Worm (Caenorhabditis elegans) whole organism, young adult: ENCODE measurements around the gene ttr-44.
A peak's percentile ranks its signal among the peaks of the same experiment; 100 is the strongest.

Experiments
- B0019.2 ChIP-seq: fragments of 200-800 bp; sonication (Bioruptor generic); conservative IDR thresholded peaks from 2 replicates; pipeline ENCODE4 v1.3.6; 2022; ENCODE audit warnings: missing genetic modification reagents, missing genetic modification characterization, missing compliant biosample characterization
- C06A6.2 ChIP-seq: fragments of 200-800 bp; sonication (Bioruptor generic); conservative IDR thresholded peaks from 2 replicates; pipeline ENCODE4 v1.3.6; 2022; ENCODE audit warnings: missing genetic modification characterization, missing compliant biosample characterization
- C17E4.6 ChIP-seq: fragments of 200-800 bp; sonication (Bioruptor generic); IDR thresholded peaks from 2 replicates; pipeline ENCODE4 v1.3.6; 2022; ENCODE audit warnings: missing genetic modification reagents, missing genetic modification characterization, missing compliant biosample characterization
- D2030.7 ChIP-seq: fragments of 200-800 bp; sonication (Bioruptor generic); IDR thresholded peaks from 2 replicates; pipeline ENCODE4 v1.3.6; 2022; ENCODE audit warnings: missing genetic modification reagents, missing genetic modification characterization, missing compliant biosample characterization
- F22D6.2 ChIP-seq: sonication (generic microtip); optimal IDR thresholded peaks from 2 replicates; lab custom pipeline; 2016; ENCODE audit warnings: mild to moderate bottlenecking, missing genetic modification characterization, missing compliant biosample characterization
- F49E8.2 ChIP-seq: sonication (generic microtip); optimal IDR thresholded peaks from 3 replicates; lab custom pipeline; 2017; ENCODE audit warnings: missing genetic modification characterization, mild to moderate bottlenecking, missing compliant biosample characterization, antibody characterized with exemption, moderate library complexity; ENCODE audit not compliant: insufficient read depth
- K11D2.4 ChIP-seq: fragments of 200-800 bp; sonication (Bioruptor generic); IDR thresholded peaks from 2 replicates; pipeline ENCODE4 v1.3.6; 2022; ENCODE audit warnings: missing genetic modification reagents, missing genetic modification characterization, missing compliant biosample characterization
- T26A5.8 ChIP-seq: sonication (generic microtip); optimal IDR thresholded peaks from 2 replicates; lab custom pipeline; 2016; ENCODE audit warnings: missing genetic modification characterization, missing compliant biosample characterization
- Y95B8A.8 ChIP-seq: fragments of 200-800 bp; sonication (Bioruptor generic); IDR thresholded peaks from 2 replicates; pipeline ENCODE4 v1.3.6; 2022; ENCODE audit warnings: missing genetic modification reagents, missing genetic modification characterization, missing compliant biosample characterization
- ama-1 ChIP-seq, 3 experiments: fragments of 150-350 bp in 1 of 3; sonication (generic microtip) in 2 of 3; optimal IDR thresholded peaks; 2 replicates each; lab custom pipeline; 2014 to 2018; ENCODE audit warnings: missing biosample characterization in 2 of 3, missing genetic modification characterization in 2 of 3, missing genetic modification reagents in 2 of 3
- attf-3 ChIP-seq: fragments of 200-800 bp; sonication (Bioruptor generic); conservative IDR thresholded peaks from 2 replicates; pipeline ENCODE4 v1.3.6; 2022; ENCODE audit warnings: missing genetic modification reagents, missing genetic modification characterization, missing compliant biosample characterization
- attf-5 ChIP-seq: fragments of 200-800 bp; sonication (Bioruptor generic); optimal IDR thresholded peaks from 2 replicates; lab custom pipeline; 2018; ENCODE audit warnings: mild to moderate bottlenecking, missing genetic modification characterization, missing compliant biosample characterization
- cebp-1 ChIP-seq, 2 experiments: fragments of 200-800 bp in 1 of 2; sonication (Bioruptor generic) in 1 of 2; sonication (generic microtip) in 1 of 2; IDR thresholded peaks in 1 of 2; optimal IDR thresholded peaks in 1 of 2; 2 replicates each; pipeline versions ENCODE4 v1.3.6 to Lab custom; 2017 to 2022; ENCODE audit warnings: missing compliant biosample characterization in 2 of 2, missing genetic modification characterization in 2 of 2, mild to moderate bottlenecking in 1 of 2, missing genetic modification reagents in 1 of 2, moderate library complexity in 1 of 2
- cebp-2 ChIP-seq: fragments of 200-800 bp; sonication (Bioruptor generic); IDR thresholded peaks from 2 replicates; pipeline ENCODE4 v1.3.6; 2022; ENCODE audit warnings: missing genetic modification characterization, missing compliant biosample characterization
- ceh-100 ChIP-seq: fragments of 200-800 bp; sonication (Bioruptor generic); IDR thresholded peaks from 2 replicates; pipeline ENCODE4 v1.3.6; 2022; ENCODE audit warnings: missing genetic modification reagents, missing genetic modification characterization, missing compliant biosample characterization
- ceh-27 ChIP-seq: fragments of 200-800 bp; sonication (Bioruptor generic); optimal IDR thresholded peaks from 2 replicates; lab custom pipeline; 2018; ENCODE audit warnings: mild to moderate bottlenecking, missing genetic modification characterization, moderate library complexity, missing compliant biosample characterization
- chd-7 ChIP-seq: sonication (generic microtip); optimal IDR thresholded peaks from 2 replicates; lab custom pipeline; 2016; ENCODE audit warnings: mild to moderate bottlenecking, missing genetic modification characterization, moderate library complexity, missing compliant biosample characterization
- die-1 ChIP-seq: sonication (generic microtip); optimal IDR thresholded peaks from 2 replicates; lab custom pipeline; 2016; ENCODE audit warnings: missing genotype, mild to moderate bottlenecking, missing genetic modification characterization, missing compliant biosample characterization
- egrh-3 ChIP-seq: fragments of 200-800 bp; sonication (Bioruptor generic); IDR thresholded peaks from 2 replicates; pipeline ENCODE4 v1.3.6; 2022; ENCODE audit warnings: missing genetic modification reagents, missing genetic modification characterization, missing compliant biosample characterization
- him-1 ChIP-seq: sonication (generic microtip); optimal IDR thresholded peaks from 2 replicates; lab custom pipeline; 2016; ENCODE audit warnings: missing genotype, missing genetic modification reagents, missing genetic modification characterization, missing compliant biosample characterization
- hlh-26 ChIP-seq: fragments of 200-800 bp; sonication (Bioruptor generic); conservative IDR thresholded peaks from 2 replicates; pipeline ENCODE4 v1.3.6; 2022; ENCODE audit warnings: missing genetic modification reagents, missing genetic modification characterization, missing compliant biosample characterization
- hmg-1.2 ChIP-seq: fragments of 200-800 bp; sonication (Bioruptor generic); IDR thresholded peaks from 2 replicates; pipeline ENCODE4 v1.3.6; 2022; ENCODE audit warnings: missing genetic modification reagents, missing genetic modification characterization, missing compliant biosample characterization
- let-526 ChIP-seq: fragments of 200-800 bp; sonication (Bioruptor generic); IDR thresholded peaks from 2 replicates; pipeline ENCODE4 v1.3.6; 2022; ENCODE audit warnings: missing genetic modification reagents, missing genetic modification characterization, missing compliant biosample characterization
- lin-40 ChIP-seq: sonication (generic microtip); optimal IDR thresholded peaks from 2 replicates; lab custom pipeline; 2016; ENCODE audit warnings: missing genetic modification characterization, mild to moderate bottlenecking, missing compliant biosample characterization, missing genotype, missing genetic modification reagents
- lsl-1 ChIP-seq: fragments of 200-800 bp; sonication (Bioruptor generic); optimal IDR thresholded peaks from 2 replicates; lab custom pipeline; 2018; ENCODE audit warnings: mild to moderate bottlenecking, missing genetic modification characterization, moderate library complexity, missing compliant biosample characterization
- lsy-27 ChIP-seq: sonication (generic microtip); optimal IDR thresholded peaks from 2 replicates; lab custom pipeline; 2017; ENCODE audit warnings: missing genetic modification characterization, mild to moderate bottlenecking, missing compliant biosample characterization, antibody characterized with exemption, missing genotype, borderline replicate concordance; ENCODE audit not compliant: insufficient read depth
- madf-3 ChIP-seq: fragments of 200-800 bp; sonication (Bioruptor generic); IDR thresholded peaks from 2 replicates; pipeline ENCODE4 v1.3.6; 2022; ENCODE audit warnings: missing genetic modification reagents, missing genetic modification characterization, missing compliant biosample characterization
- madf-6 ChIP-seq: fragments of 200-800 bp; sonication (Bioruptor generic); IDR thresholded peaks from 2 replicates; pipeline ENCODE4 v1.3.6; 2022; ENCODE audit warnings: missing genetic modification reagents, missing genetic modification characterization, missing compliant biosample characterization
- mcd-1 ChIP-seq: fragments of 200-800 bp; sonication (Bioruptor generic); IDR thresholded peaks from 2 replicates; pipeline ENCODE4 v1.3.6; 2022; ENCODE audit warnings: missing genetic modification reagents, missing genetic modification characterization, missing compliant biosample characterization
- nfyb-1 ChIP-seq: fragments of 200-800 bp; sonication (Bioruptor generic); IDR thresholded peaks from 2 replicates; pipeline ENCODE4 v1.3.6; 2022; ENCODE audit warnings: missing genetic modification reagents, missing genetic modification characterization, missing compliant biosample characterization
- nhr-27 ChIP-seq: fragments of 200-800 bp; sonication (Bioruptor generic); optimal IDR thresholded peaks from 2 replicates; lab custom pipeline; 2018; ENCODE audit warnings: mild to moderate bottlenecking, missing genetic modification characterization, moderate library complexity, missing compliant biosample characterization
- nhr-80 ChIP-seq: sonication (generic microtip); optimal IDR thresholded peaks from 2 replicates; lab custom pipeline; 2016; ENCODE audit warnings: missing genetic modification characterization, missing compliant biosample characterization
- pbrm-1 ChIP-seq: fragments of 200-800 bp; sonication (Bioruptor generic); IDR thresholded peaks from 2 replicates; pipeline ENCODE4 v1.3.6; 2022; ENCODE audit warnings: missing genetic modification reagents, missing genetic modification characterization, missing compliant biosample characterization
- rcor-1 ChIP-seq: fragments of 200-800 bp; sonication (Bioruptor generic); IDR thresholded peaks from 2 replicates; pipeline ENCODE4 v1.3.6; 2022; ENCODE audit warnings: missing genetic modification reagents, missing genetic modification characterization, missing compliant biosample characterization
- repo-1 ChIP-seq: sonication (generic microtip); optimal IDR thresholded peaks from 2 replicates; lab custom pipeline; 2017; ENCODE audit warnings: mild to moderate bottlenecking, missing genetic modification characterization, missing compliant biosample characterization
- rpc-1 ChIP-seq, 2 experiments: fragments of 150-350 bp in 1 of 2; sonication (generic microtip) in 1 of 2; optimal IDR thresholded peaks; 2 replicates each; lab custom pipeline; 2014 to 2018; ENCODE audit warnings: missing biosample characterization in 1 of 2, missing genetic modification characterization in 1 of 2, missing genetic modification reagents in 1 of 2, missing genotype in 1 of 2
- sdz-38 ChIP-seq: sonication (generic microtip); optimal IDR thresholded peaks from 2 replicates; lab custom pipeline; 2016; ENCODE audit warnings: missing genotype, missing genetic modification characterization, missing compliant biosample characterization
- zim-3 ChIP-seq: sonication (generic microtip); optimal IDR thresholded peaks from 2 replicates; lab custom pipeline; 2017; ENCODE audit warnings: mild to moderate bottlenecking, missing genetic modification characterization, moderate library complexity, missing compliant biosample characterization
- ztf-26 ChIP-seq: sonication (generic microtip); optimal IDR thresholded peaks from 2 replicates; lab custom pipeline; 2017; ENCODE audit warnings: missing genetic modification characterization, missing compliant biosample characterization
- ztf-28 ChIP-seq: fragments of 200-800 bp; sonication (Bioruptor generic); IDR thresholded peaks from 2 replicates; pipeline ENCODE4 v1.3.6; 2022; ENCODE audit warnings: missing genetic modification reagents, missing genetic modification characterization, missing compliant biosample characterization
- ztf-6 ChIP-seq: fragments of 200-800 bp; sonication (Bioruptor generic); IDR thresholded peaks from 2 replicates; pipeline ENCODE4 v1.3.6; 2022; ENCODE audit warnings: missing genetic modification reagents, missing genetic modification characterization, missing compliant biosample characterization

The ttr-44 gene

DNA sequence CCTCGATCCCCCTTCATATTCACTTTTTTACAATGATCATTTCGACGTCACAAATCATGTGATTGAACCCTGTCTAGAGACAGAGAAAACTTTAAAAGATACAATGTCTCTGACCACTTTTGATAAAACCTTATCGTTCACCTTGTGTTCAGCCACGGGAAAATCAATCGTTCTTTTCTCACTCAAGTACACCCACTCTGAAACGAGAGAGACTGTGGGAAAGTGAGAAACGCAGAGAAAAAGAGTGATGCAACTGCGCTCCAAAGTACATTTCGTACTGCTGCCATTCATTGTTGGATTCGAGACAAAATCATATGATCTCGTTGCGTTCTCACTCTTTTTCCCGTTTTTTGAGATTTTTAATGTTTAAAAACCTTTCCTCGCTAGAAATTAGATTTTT lies 34.7 kb upstream of the ttr-44 start (continued):
- TF ChIP-seq ztf-6 (GFP tag; lab: Robert Waterston, UW), result 0 out of 2 replicates have a peak, but pooled peaks have one; percentile 20
- TF ChIP-seq B0019.2 (GFP tag; lab: Robert Waterston, UW), result no peak
- TF ChIP-seq C06A6.2 (GFP tag; lab: Robert Waterston, UW), result peak; percentile 81
- no peak for TF ChIP-seq nhr-27 (tag; lab: Kevin White, UChicago)
- TF ChIP-seq repo-1, result peak; percentile 26
- no peak for TF ChIP-seq cebp-2 (GFP tag; lab: Robert Waterston, UW)
- TF ChIP-seq ztf-26 (tag; lab: Kevin White, UChicago), result peak; percentile 67
- TF ChIP-seq lsl-1, result peak; percentile 29
- TF ChIP-seq F22D6.2 (tag; lab: Kevin White, UChicago), result peak; percentile 65
- TF ChIP-seq F49E8.2 (tag; lab: Kevin White, UChicago), result no peak
- TF ChIP-seq nfyb-1, result peak; percentile 80
- peak; percentile 88 for TF ChIP-seq ceh-27 (GFP tag; lab: Kevin White, UChicago)
- peak; percentile 81 for TF ChIP-seq chd-7 (tag; lab: Kevin White, UChicago)
- peak; percentile 86 for TF ChIP-seq rcor-1 (GFP tag; lab: Robert Waterston, UW)
- no peak for TF ChIP-seq die-1 (tag; lab: Kevin White, UChicago)
- no peak for TF ChIP-seq ztf-28 (GFP tag; lab: Robert Waterston, UW)
- peak; percentile 18 for TF ChIP-seq ama-1 (optimal IDR thresholded peaks at IDR 0.05; lab: Kevin White, UChicago)
- TF ChIP-seq ama-1 (GFP tag; optimal IDR thresholded peaks at IDR 0.05; lab: Kevin White, UChicago), result no peak
- TF ChIP-seq let-526 (GFP tag; lab: Robert Waterston, UW), result peak; percentile 71
- TF ChIP-seq egrh-3 (GFP tag; lab: Robert Waterston, UW), result 0 out of 2 replicates have a peak, but pooled peaks have one; percentile 10
- no peak for TF ChIP-seq him-1 (tag; lab: Kevin White, UChicago)
- peak; percentile 92 for TF ChIP-seq attf-5
- 0 out of 2 replicates have a peak, but pooled peaks have one; percentile 22 for TF ChIP-seq ceh-100 (GFP tag; lab: Robert Waterston, UW)
- peak; percentile 42; the same call in 1 of the 2 replicates for TF ChIP-seq madf-6 (GFP tag; lab: Robert Waterston, UW)
- peak; percentile 44; the same call in 1 of the 2 replicates for TF ChIP-seq cebp-1 (GFP tag; IDR thresholded peaks at IDR 0.05; lab: Robert Waterston, UW)
- TF ChIP-seq cebp-1 (tag; optimal IDR thresholded peaks at IDR 0.05; lab: Kevin White, UChicago), result peak; percentile 85
- TF ChIP-seq T26A5.8 (tag; lab: Kevin White, UChicago), result no peak
- TF ChIP-seq nhr-80 (tag; lab: Kevin White, UChicago), result peak; percentile 97
- TF ChIP-seq hmg-1.2 (GFP tag; lab: Robert Waterston, UW), result peak; percentile 99
- 0 out of 2 replicates have a peak, but pooled peaks have one; percentile 68 for TF ChIP-seq madf-3 (GFP tag; lab: Robert Waterston, UW)
- TF ChIP-seq D2030.7 (GFP tag; lab: Robert Waterston, UW), result no peak

ce11 chrV:13563841-13564240 lies 33.3 kb upstream of the ttr-44 start, which contains the start of gene grl-17:
grl-17 (minus strand) TSS chrV:13563941.
- TF ChIP-seq Y95B8A.8 (GFP tag; lab: Robert Waterston, UW) (no peak), attf-3 (GFP tag; lab: Robert Waterston, UW) (no peak), cebp-2 (GFP tag; lab: Robert Waterston, UW) (no peak), lsy-27 (no peak), mcd-1 (GFP tag; lab: Robert Waterston, UW) (no peak), sdz-38 (tag; lab: Kevin White, UChicago) (no peak), rpc-1 (optimal IDR thresholded peaks at IDR 0.05; lab: Kevin White, UChicago) (no peak), rpc-1 (tag; optimal IDR thresholded peaks at IDR 0.05; lab: Kevin White, UChicago) (no peak), C17E4.6 (GFP tag; lab: Robert Waterston, UW) (no peak), let-526 (GFP tag; lab: Robert Waterston, UW) (no peak), nhr-80 (tag; lab: Kevin White, UChicago) (no peak), pbrm-1 (GFP tag; lab: Robert Waterston, UW) (no peak), zim-3 (tag; lab: Kevin White, UChicago) (no peak), hmg-1.2 (GFP tag; lab: Robert Waterston, UW) (no peak), lin-40 (tag; lab: Kevin White, UChicago) (no peak), hlh-26 (GFP tag; lab: Robert Waterston, UW) (no peak), K11D2.4 (GFP tag; lab: Robert Waterston, UW) (no peak)
